Worm (Caenorhabditis elegans) whole organism, mixed stage, embryonic: ENCODE measurements around the gene pqn-39.
A peak's percentile ranks its signal among the peaks of the same experiment; 100 is the strongest.

Source experiments
- M03D4.4 ChIP-seq: sonication (generic microtip); optimal IDR thresholded peaks from 2 replicates; lab custom pipeline; 2017; ENCODE audit warnings: mild to moderate bottlenecking, missing genetic modification characterization, missing compliant biosample characterization
- bed-3 ChIP-seq: fragments of 200-800 bp; sonication (Bioruptor generic); optimal IDR thresholded peaks from 3 replicates; lab custom pipeline; 2018; ENCODE audit warnings: mild to moderate bottlenecking, missing genetic modification characterization, moderate library complexity, missing compliant biosample characterization
- blmp-1 ChIP-seq: fragments of 150-350 bp; optimal IDR thresholded peaks from 2 replicates; lab custom pipeline; 2014; ENCODE audit warnings: missing biosample characterization, missing genetic modification characterization
- ceh-39 ChIP-seq: fragments of 150-350 bp; optimal IDR thresholded peaks from 2 replicates; lab custom pipeline; 2014; ENCODE audit warnings: missing biosample characterization, missing genetic modification characterization
- ceh-43 ChIP-seq: fragments of 200-800 bp; sonication (Bioruptor generic); optimal IDR thresholded peaks from 2 replicates; lab custom pipeline; 2018; ENCODE audit warnings: mild to moderate bottlenecking, missing genetic modification characterization, moderate library complexity, missing compliant biosample characterization
- ceh-83 ChIP-seq: fragments of 200-800 bp; sonication (Bioruptor generic); optimal IDR thresholded peaks from 2 replicates; lab custom pipeline; 2018; ENCODE audit warnings: mild to moderate bottlenecking, missing genetic modification characterization, missing compliant biosample characterization
- ces-1 ChIP-seq: fragments of 150-350 bp; optimal IDR thresholded peaks from 2 replicates; lab custom pipeline; 2014; ENCODE audit warnings: missing biosample characterization, missing genetic modification reagents, missing genetic modification characterization
- cnd-1 ChIP-seq: fragments of 200-800 bp; sonication (Bioruptor generic); optimal IDR thresholded peaks from 2 replicates; lab custom pipeline; 2018; ENCODE audit warnings: mild to moderate bottlenecking, missing genetic modification characterization, missing compliant biosample characterization
- drap-1 ChIP-seq: fragments of 200-800 bp; sonication (Bioruptor generic); optimal IDR thresholded peaks from 3 replicates; lab custom pipeline; 2018; ENCODE audit warnings: mild to moderate bottlenecking, missing genetic modification characterization, missing compliant biosample characterization
- elt-1 ChIP-seq: sonication (generic microtip); optimal IDR thresholded peaks from 2 replicates; lab custom pipeline; 2017; ENCODE audit warnings: missing genetic modification characterization, mild to moderate bottlenecking, missing compliant biosample characterization, antibody characterized with exemption, moderate library complexity, borderline replicate concordance; ENCODE audit not compliant: insufficient read depth
- elt-3 ChIP-seq: fragments of 150-350 bp; optimal IDR thresholded peaks from 2 replicates; lab custom pipeline; 2014; ENCODE audit warnings: missing biosample characterization, missing genetic modification characterization
- flh-1 ChIP-seq: fragments of 200-800 bp; sonication (Bioruptor generic); optimal IDR thresholded peaks from 2 replicates; lab custom pipeline; 2018; ENCODE audit warnings: mild to moderate bottlenecking, missing genetic modification characterization, moderate library complexity, missing compliant biosample characterization
- ham-2 ChIP-seq: fragments of 200-800 bp; sonication (Bioruptor generic); optimal IDR thresholded peaks from 2 replicates; lab custom pipeline; 2018; ENCODE audit warnings: mild to moderate bottlenecking, missing genetic modification characterization, missing compliant biosample characterization
- hlh-1 ChIP-seq: fragments of 150-350 bp; optimal IDR thresholded peaks from 2 replicates; lab custom pipeline; 2014; ENCODE audit warnings: missing biosample characterization, missing genetic modification reagents, missing genetic modification characterization
- lin-13 ChIP-seq: fragments of 150-350 bp; optimal IDR thresholded peaks from 2 replicates; lab custom pipeline; 2014; ENCODE audit warnings: missing biosample characterization, missing genetic modification characterization
- lin-32 ChIP-seq: fragments of 200-800 bp; sonication (Bioruptor generic); optimal IDR thresholded peaks from 2 replicates; lab custom pipeline; 2018; ENCODE audit warnings: mild to moderate bottlenecking, missing genetic modification characterization, missing compliant biosample characterization
- lsy-2 ChIP-seq: fragments of 150-350 bp; optimal IDR thresholded peaks from 2 replicates; lab custom pipeline; 2014; ENCODE audit warnings: missing biosample characterization, missing genetic modification characterization
- mab-5 ChIP-seq: fragments of 150-350 bp; optimal IDR thresholded peaks from 2 replicates; lab custom pipeline; 2014; ENCODE audit warnings: missing biosample characterization, missing genetic modification characterization
- mep-1 ChIP-seq: fragments of 150-350 bp; optimal IDR thresholded peaks from 2 replicates; lab custom pipeline; 2017; ENCODE audit warnings: missing biosample characterization, missing genetic modification reagents, missing genetic modification characterization, inconsistent platforms
- mls-2 ChIP-seq: sonication (generic microtip); optimal IDR thresholded peaks from 2 replicates; lab custom pipeline; 2016; ENCODE audit warnings: mild to moderate bottlenecking, missing genetic modification characterization, moderate library complexity, missing compliant biosample characterization
- nhr-12 ChIP-seq: fragments of 150-350 bp; optimal IDR thresholded peaks from 2 replicates; lab custom pipeline; 2014; ENCODE audit warnings: missing biosample characterization, missing genetic modification characterization
- nhr-2 ChIP-seq: fragments of 150-350 bp; optimal IDR thresholded peaks from 2 replicates; lab custom pipeline; 2014; ENCODE audit warnings: missing biosample characterization, missing genetic modification characterization
- nhr-237 ChIP-seq: fragments of 150-350 bp; optimal IDR thresholded peaks from 2 replicates; lab custom pipeline; 2014; ENCODE audit warnings: missing biosample characterization, missing genetic modification characterization
- nhr-76 ChIP-seq: sonication (generic microtip); optimal IDR thresholded peaks from 2 replicates; lab custom pipeline; 2017; ENCODE audit warnings: missing biosample characterization, missing genetic modification characterization
- pha-4 ChIP-seq: fragments of 150-350 bp; optimal IDR thresholded peaks from 2 replicates; lab custom pipeline; 2018; ENCODE audit warnings: missing biosample characterization, missing genetic modification reagents, missing genetic modification characterization
- sem-2 ChIP-seq: fragments of 200-800 bp; sonication (Bioruptor generic); optimal IDR thresholded peaks from 2 replicates; lab custom pipeline; 2018; ENCODE audit warnings: mild to moderate bottlenecking, missing genetic modification characterization, missing compliant biosample characterization
- snpc-4 ChIP-seq: fragments of 150-350 bp; optimal IDR thresholded peaks from 2 replicates; lab custom pipeline; 2014; ENCODE audit warnings: missing biosample characterization, missing genetic modification characterization
- tbx-8 ChIP-seq: fragments of 200-800 bp; sonication (Bioruptor generic); optimal IDR thresholded peaks from 2 replicates; lab custom pipeline; 2018; ENCODE audit warnings: mild to moderate bottlenecking, missing genetic modification characterization, moderate library complexity, missing compliant biosample characterization
- unc-120 ChIP-seq: sonication (generic microtip); optimal IDR thresholded peaks from 2 replicates; lab custom pipeline; 2017; ENCODE audit warnings: missing genetic modification characterization, missing compliant biosample characterization; ENCODE audit not compliant: poor library complexity, severe bottlenecking
- unc-39 ChIP-seq: fragments of 150-350 bp; optimal IDR thresholded peaks from 2 replicates; lab custom pipeline; 2014; ENCODE audit warnings: missing biosample characterization, missing genetic modification characterization
- unc-62 ChIP-seq: fragments of 150-350 bp; optimal IDR thresholded peaks from 2 replicates; lab custom pipeline; 2014; ENCODE audit warnings: missing biosample characterization, missing genetic modification reagents, missing genetic modification characterization
- zip-8 ChIP-seq: fragments of 150-350 bp; optimal IDR thresholded peaks from 2 replicates; lab custom pipeline; 2014; ENCODE audit warnings: missing biosample characterization, missing genetic modification characterization
- ztf-11 ChIP-seq: fragments of 150-350 bp; optimal IDR thresholded peaks from 2 replicates; lab custom pipeline; 2014; ENCODE audit warnings: missing biosample characterization, missing genetic modification characterization

Gene pqn-39

DNA sequence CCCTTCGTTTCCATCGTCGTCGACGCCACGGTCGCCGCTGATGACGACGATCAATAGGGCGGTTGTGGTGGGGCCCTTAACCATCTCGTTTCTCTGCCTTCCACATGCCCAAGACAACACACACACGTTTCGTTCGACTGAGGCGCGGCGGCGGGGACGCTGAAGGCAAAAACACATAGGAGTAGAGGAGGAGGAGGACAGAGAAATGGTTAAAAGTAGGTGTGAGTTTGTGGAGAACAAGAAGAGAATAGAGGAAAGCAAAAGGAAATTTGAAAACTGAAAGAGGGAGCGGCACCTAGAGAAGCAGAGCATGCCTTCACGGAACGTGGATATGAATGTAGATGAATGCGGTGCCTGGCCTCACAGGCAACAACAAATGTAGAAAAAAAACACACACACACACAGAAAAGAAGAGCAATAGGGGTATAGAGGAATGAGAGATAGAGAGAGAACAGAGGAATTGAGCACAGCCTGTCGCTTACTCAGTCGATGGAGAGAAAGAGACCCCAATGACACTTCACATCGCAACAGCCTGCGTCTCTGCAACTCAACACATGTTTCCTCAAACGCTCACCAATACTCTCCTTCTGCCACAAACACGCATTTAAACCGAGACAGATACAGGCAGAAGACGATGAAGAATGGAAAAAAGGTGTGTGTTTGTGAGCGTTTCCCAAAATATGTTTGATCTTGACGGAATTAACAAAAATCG lies 937 bp upstream of the pqn-39 start:
- TF ChIP-seq mls-2 (tag; lab: Kevin White, UChicago) (peak; percentile 18), zip-8 (tag; lab: Kevin White, UChicago) (no peak), lin-13 (tag; lab: Kevin White, UChicago) (peak; percentile 23), pha-4 (tag; lab: Kevin White, UChicago) (peak; percentile 62), mab-5 (tag; lab: Kevin White, UChicago) (no peak), nhr-237 (tag; lab: Kevin White, UChicago) (no peak), ceh-83 (no peak), ceh-39 (tag; lab: Kevin White, UChicago) (peak; percentile 74), nhr-12 (no peak), elt-3 (tag; lab: Kevin White, UChicago) (no peak), hlh-1 (tag; lab: Kevin White, UChicago) (peak; percentile 86), unc-120 (tag; lab: Kevin White, UChicago) (peak; percentile 60), flh-1 (GFP tag; lab: Kevin White, UChicago) (no peak), mep-1 (tag; lab: Kevin White, UChicago) (peak; percentile 43), nhr-76 (tag; lab: Kevin White, UChicago) (no peak), bed-3 (GFP tag; lab: Kevin White, UChicago) (no peak), blmp-1 (tag; lab: Kevin White, UChicago) (no peak), snpc-4 (tag; lab: Kevin White, UChicago) (no peak), cnd-1 (tag; lab: Kevin White, UChicago) (peak; percentile 49), unc-39 (tag; lab: Kevin White, UChicago) (no peak), M03D4.4 (tag; lab: Kevin White, UChicago) (no peak), ces-1 (no peak), lsy-2 (tag; lab: Kevin White, UChicago) (no peak), unc-62 (peak; percentile 85), sem-2 (GFP tag; lab: Kevin White, UChicago) (no peak), elt-1 (no peak), drap-1 (GFP tag; lab: Kevin White, UChicago) (peak; percentile 18), ceh-43 (GFP tag; lab: Kevin White, UChicago) (no peak)

DNA sequence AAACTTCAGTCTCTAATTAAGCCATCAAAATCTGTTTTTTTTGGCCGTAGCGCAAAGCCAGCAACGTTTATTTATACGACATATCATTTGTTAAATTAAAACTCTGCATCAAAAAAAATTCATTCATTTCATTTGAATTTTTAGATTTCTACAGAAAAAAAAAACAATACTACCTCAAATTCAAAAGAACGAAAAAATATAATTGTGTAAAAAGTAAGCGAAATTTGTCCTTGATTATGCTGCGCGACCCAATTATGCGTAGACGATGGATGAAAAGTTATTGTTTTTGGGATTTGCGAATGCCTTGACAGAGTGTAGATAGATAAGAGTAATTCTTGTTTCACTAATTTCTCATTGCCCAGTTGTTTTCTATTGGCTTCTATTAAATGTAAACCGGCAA lies 5.3 kb downstream of the pqn-39 start, which contains the start of gene F48F7.3:
Gene F48F7.3, plus strand, starts transcription at position 301 of the 400 bp plus-strand sequence.
- TF ChIP-seq ham-2 (GFP tag; lab: Kevin White, UChicago) (no peak), elt-1 (no peak), unc-39 (tag; lab: Kevin White, UChicago) (no peak), snpc-4 (tag; lab: Kevin White, UChicago) (no peak), elt-3 (tag; lab: Kevin White, UChicago) (no peak), nhr-2 (tag; lab: Kevin White, UChicago) (no peak), ceh-43 (GFP tag; lab: Kevin White, UChicago) (no peak), mep-1 (tag; lab: Kevin White, UChicago) (no peak), nhr-12 (no peak), ceh-83 (no peak), M03D4.4 (tag; lab: Kevin White, UChicago) (no peak)

ce11 chrX:13959849-13960248 lies 8.6 kb downstream of the pqn-39 start, which contains the start of gene syx-2:
TSS of gene syx-2 (plus strand) at chrX:13960149.
- no peak for TF ChIP-seq ztf-11
- TF ChIP-seq hlh-1 (tag; lab: Kevin White, UChicago) = no peak
- no peak for TF ChIP-seq tbx-8 (GFP tag; lab: Kevin White, UChicago)
- TF ChIP-seq mep-1 (tag; lab: Kevin White, UChicago) = no peak
- TF ChIP-seq unc-39 (tag; lab: Kevin White, UChicago) = no peak
- no peak for TF ChIP-seq sem-2 (GFP tag; lab: Kevin White, UChicago)
- TF ChIP-seq M03D4.4 (tag; lab: Kevin White, UChicago) = no peak
- TF ChIP-seq, all 35 proteins: peak for 0

- no peak for TF ChIP-seq drap-1 (GFP tag; lab: Kevin White, UChicago)
- TF ChIP-seq zip-8 (tag; lab: Kevin White, UChicago) = no peak
- TF ChIP-seq lin-32 = no peak
- TF ChIP-seq sem-2 (GFP tag; lab: Kevin White, UChicago) = no peak
- TF ChIP-seq unc-120 (tag; lab: Kevin White, UChicago) = no peak
- no peak for TF ChIP-seq M03D4.4 (tag; lab: Kevin White, UChicago)
- no peak for TF ChIP-seq blmp-1 (tag; lab: Kevin White, UChicago)
- TF ChIP-seq ceh-83 = no peak
- TF ChIP-seq bed-3 (GFP tag; lab: Kevin White, UChicago) = no peak
- TF ChIP-seq ceh-43 (GFP tag; lab: Kevin White, UChicago) = no peak
- TF ChIP-seq ces-1 = no peak
- no peak for TF ChIP-seq elt-1
- no peak for TF ChIP-seq nhr-2 (tag; lab: Kevin White, UChicago)
- TF ChIP-seq hlh-1 (tag; lab: Kevin White, UChicago) = no peak
- TF ChIP-seq nhr-237 (tag; lab: Kevin White, UChicago) = no peak
- TF ChIP-seq ceh-39 (tag; lab: Kevin White, UChicago) = no peak
Measured at ce11 chrX:13959383-13959782, 9.1 kb downstream of the pqn-39 start.
